Worm (Caenorhabditis elegans) whole organism, midembryonic: ENCODE results near the gene F25E5.16.

Experiments
- T22C8.4 ChIP-seq: fragments of 200-800 bp; sonication (Bioruptor generic); IDR thresholded peaks from 2 replicates; pipeline ENCODE4 v1.3.6; 2022; ENCODE audit warnings: missing genetic modification characterization, missing compliant biosample characterization
- cog-1 ChIP-seq: sonication (generic microtip); optimal IDR thresholded peaks from 2 replicates; lab custom pipeline; 2016; ENCODE audit warnings: missing genetic modification characterization, missing compliant biosample characterization
- flt-1 ChIP-seq: fragments of 200-800 bp; sonication (Bioruptor generic); IDR thresholded peaks from 2 replicates; pipeline ENCODE4 v1.3.6; 2022; ENCODE audit warnings: missing genetic modification characterization, missing compliant biosample characterization
- klf-2 ChIP-seq: fragments of 200-800 bp; sonication (Bioruptor generic); conservative IDR thresholded peaks from 2 replicates; pipeline ENCODE4 v1.3.6; 2022; ENCODE audit warnings: missing genetic modification reagents, missing genetic modification characterization, missing compliant biosample characterization
- med-1 ChIP-seq: sonication (generic microtip); optimal IDR thresholded peaks from 2 replicates; lab custom pipeline; 2017; ENCODE audit warnings: missing genetic modification characterization, mild to moderate bottlenecking, missing compliant biosample characterization, antibody characterized with exemption, missing genetic modification reagents; ENCODE audit not compliant: insufficient read depth
- ref-1 ChIP-seq: fragments of 200-800 bp; sonication (Bioruptor generic); conservative IDR thresholded peaks from 2 replicates; pipeline ENCODE4 v1.3.6; 2022; ENCODE audit warnings: missing genetic modification reagents, missing genetic modification characterization, missing compliant biosample characterization
- tab-1 ChIP-seq: fragments of 200-800 bp; sonication (Bioruptor generic); IDR thresholded peaks from 2 replicates; pipeline ENCODE4 v1.3.6; 2022; ENCODE audit warnings: missing genetic modification characterization, missing compliant biosample characterization
- ztf-23 ChIP-seq: fragments of 200-800 bp; sonication (Bioruptor generic); IDR thresholded peaks from 2 replicates; pipeline ENCODE4 v1.3.6; 2022; ENCODE audit warnings: missing genetic modification reagents, missing genetic modification characterization, missing compliant biosample characterization
- ztf-29 ChIP-seq: fragments of 200-800 bp; sonication (Bioruptor generic); IDR thresholded peaks from 2 replicates; pipeline ENCODE4 v1.3.6; 2022; ENCODE audit warnings: missing genetic modification reagents, missing genetic modification characterization, missing compliant biosample characterization

Gene F25E5.16

ce11 chrV:7408520-7408919 lies 29.6 kb upstream of the F25E5.16 start, which contains the start of gene srt-6:
TSS of gene srt-6 (minus strand) at chrV:7408814.
- TF ChIP-seq med-1 (GFP tag; lab: Kevin White, UChicago), result no peak
- TF ChIP-seq ztf-23, result no peak
- no peak for TF ChIP-seq ref-1 (GFP tag; lab: Robert Waterston, UW)
- no peak for TF ChIP-seq ztf-29

DNA sequence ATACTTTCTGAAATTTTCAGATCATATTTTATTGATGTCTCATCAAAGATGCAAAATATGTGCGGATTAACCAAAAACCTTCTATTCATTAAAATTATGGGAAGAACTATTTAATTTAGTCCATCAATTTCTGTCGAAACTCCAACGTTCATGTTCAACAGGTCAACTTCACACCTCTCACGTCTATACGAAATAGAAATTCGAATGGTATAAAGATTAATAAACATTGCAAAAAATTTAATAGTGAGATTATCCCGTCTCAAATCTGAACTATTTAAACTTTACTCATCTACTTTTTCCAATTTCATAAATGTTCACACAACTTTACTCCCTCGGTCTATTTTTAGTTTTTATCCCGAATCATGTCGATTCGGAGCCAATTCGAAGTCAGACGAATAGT lies 28.5 kb upstream of the F25E5.16 start, which contains the start of gene R13D7.2:
TSS of gene R13D7.2 (plus strand) at position 301 of the 400 bp plus-strand sequence.
- TF ChIP-seq tab-1 (GFP tag; lab: Robert Waterston, UW), result no peak
- no peak for TF ChIP-seq ref-1 (GFP tag; lab: Robert Waterston, UW)
- TF ChIP-seq med-1 (GFP tag; lab: Kevin White, UChicago), result no peak
- no peak for TF ChIP-seq cog-1 (tag; lab: Kevin White, UChicago)

- TF ChIP-seq ztf-29 (no peak), med-1 (GFP tag; lab: Kevin White, UChicago) (no peak), ref-1 (GFP tag; lab: Robert Waterston, UW) (no peak), klf-2 (GFP tag; lab: Robert Waterston, UW) (no peak), flt-1 (GFP tag; lab: Robert Waterston, UW) (no peak)
Observed at ce11 chrV:7411695-7412094, 26.4 kb upstream of the F25E5.16 start, which contains the start of gene str-41. TSS of gene str-41 (plus strand) at chrV:7411995.

DNA sequence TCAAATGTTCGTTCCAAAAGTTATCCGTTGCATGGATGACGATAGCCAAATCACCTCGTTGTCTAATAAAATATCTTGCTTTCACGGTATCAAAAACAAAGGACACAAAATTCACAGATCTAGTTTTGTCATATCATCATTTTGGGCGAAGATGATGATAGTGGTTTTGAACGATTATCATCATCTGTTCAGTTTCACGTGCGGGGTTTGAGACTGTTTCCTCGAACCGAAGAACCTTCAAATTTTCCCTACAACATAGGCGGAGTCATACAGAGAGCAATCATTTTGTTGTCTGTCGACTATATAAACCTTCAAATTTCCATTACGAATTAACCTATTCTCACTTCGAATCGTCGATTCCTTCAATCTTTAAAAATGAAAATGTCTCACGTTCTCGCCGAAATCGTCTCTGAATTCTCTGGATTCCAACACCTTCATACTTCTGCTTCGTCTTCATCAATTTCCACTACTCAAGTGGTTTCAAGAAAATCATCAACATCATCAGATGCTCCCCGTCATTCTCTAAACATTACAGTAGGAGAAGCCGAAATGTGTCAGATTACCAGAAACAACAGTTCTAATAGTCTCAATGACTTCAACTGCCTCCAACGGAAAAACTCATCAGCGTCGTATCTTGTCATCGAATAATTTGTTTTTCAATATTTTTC lies 24.8 kb upstream of the F25E5.16 start, which contains the start of gene F18E3.11:
TSS of gene F18E3.11 (plus strand) at position 376 of the 668 bp plus-strand sequence.
- no peak for TF ChIP-seq ztf-23
- TF ChIP-seq klf-2 (GFP tag; lab: Robert Waterston, UW), result no peak
- TF ChIP-seq cog-1 (tag; lab: Kevin White, UChicago), result no peak
- no peak for TF ChIP-seq flt-1 (GFP tag; lab: Robert Waterston, UW)
- TF ChIP-seq med-1 (GFP tag; lab: Kevin White, UChicago), result no peak

- TF ChIP-seq T22C8.4 (GFP tag; lab: Robert Waterston, UW) (no peak), ztf-23 (no peak), ref-1 (GFP tag; lab: Robert Waterston, UW) (no peak), cog-1 (tag; lab: Kevin White, UChicago) (no peak), klf-2 (GFP tag; lab: Robert Waterston, UW) (no peak), flt-1 (GFP tag; lab: Robert Waterston, UW) (no peak), tab-1 (GFP tag; lab: Robert Waterston, UW) (no peak), med-1 (GFP tag; lab: Kevin White, UChicago) (no peak), ztf-29 (no peak)
Observed at ce11 chrV:7414909-7415308, 23.2 kb upstream of the F25E5.16 start, which contains the start of gene F18E3.12. TSS of gene F18E3.12 (plus strand) at chrV:7414985.

ce11 chrV:7415780-7416428 lies 22.2 kb upstream of the F25E5.16 start, which contains the start of gene F18E3.13:
TSS of gene F18E3.13 (plus strand) at chrV:7416164.
- TF ChIP-seq ztf-23 (no peak), tab-1 (GFP tag; lab: Robert Waterston, UW) (no peak), klf-2 (GFP tag; lab: Robert Waterston, UW) (no peak)

DNA sequence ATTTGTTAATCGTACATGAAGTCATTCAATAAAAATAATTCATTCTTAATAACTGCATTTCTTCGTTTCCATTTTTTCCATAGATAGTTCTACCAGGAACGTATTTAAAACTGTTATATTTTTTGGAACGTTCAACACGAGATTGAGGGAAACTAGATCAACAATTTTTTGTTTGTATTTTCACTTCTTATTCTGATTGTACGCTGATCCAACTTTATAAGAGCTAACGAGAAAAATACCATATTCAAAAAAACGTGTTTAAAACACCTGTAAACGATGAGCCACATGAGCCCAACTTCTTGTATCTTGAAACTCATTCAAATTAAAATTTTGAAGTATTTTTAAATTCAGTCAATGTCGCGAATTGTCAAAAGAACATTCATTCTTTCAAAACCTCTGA lies 21.5 kb upstream of the F25E5.16 start:
- TF ChIP-seq T22C8.4 (GFP tag; lab: Robert Waterston, UW), result no peak
- no peak for TF ChIP-seq cog-1 (tag; lab: Kevin White, UChicago)
- TF ChIP-seq ztf-29, result no peak
- no peak for TF ChIP-seq flt-1 (GFP tag; lab: Robert Waterston, UW)
- TF ChIP-seq klf-2 (GFP tag; lab: Robert Waterston, UW), result no peak
- TF ChIP-seq tab-1 (GFP tag; lab: Robert Waterston, UW), result no peak
- TF ChIP-seq med-1 (GFP tag; lab: Kevin White, UChicago), result no peak
- no peak for TF ChIP-seq ztf-23

DNA sequence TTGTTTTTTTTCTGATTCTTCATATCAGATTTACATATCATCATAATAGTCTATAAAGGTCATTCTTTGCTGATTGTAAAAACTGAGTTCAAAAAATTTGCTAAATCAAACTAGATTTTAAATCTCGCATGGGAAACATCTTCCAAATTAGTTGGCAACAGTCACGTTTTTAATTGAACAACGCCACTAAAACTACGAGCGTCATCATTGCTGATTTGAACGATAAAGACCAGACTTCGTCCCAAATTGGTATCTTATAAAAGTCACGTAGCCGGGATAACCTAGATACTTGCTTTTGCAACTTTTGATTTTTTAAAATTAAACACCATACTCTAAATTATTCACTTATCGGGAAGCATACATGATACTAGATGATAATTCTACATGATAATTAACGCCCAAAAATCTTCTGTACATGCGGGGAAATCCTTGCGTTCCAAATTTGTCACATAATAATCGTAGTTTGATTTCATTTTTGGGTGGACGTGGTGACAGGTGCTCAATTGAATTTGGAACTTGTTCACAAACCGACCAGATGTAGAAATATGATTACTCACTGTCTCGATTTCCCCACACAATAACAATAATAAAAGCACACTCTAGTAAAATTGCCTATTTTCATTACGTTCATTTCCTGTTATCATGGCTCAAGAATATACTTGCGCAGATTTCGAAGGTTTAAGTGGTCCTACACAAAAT lies 20.9 kb upstream of the F25E5.16 start, which contains the start of gene srw-67:
TSS of gene srw-67 (plus strand) at position 643 of the 699 bp plus-strand sequence.
- TF ChIP-seq klf-2 (GFP tag; lab: Robert Waterston, UW) (no peak), med-1 (GFP tag; lab: Kevin White, UChicago) (no peak), flt-1 (GFP tag; lab: Robert Waterston, UW) (no peak), cog-1 (tag; lab: Kevin White, UChicago) (no peak), T22C8.4 (GFP tag; lab: Robert Waterston, UW) (no peak), ref-1 (GFP tag; lab: Robert Waterston, UW) (no peak), ztf-29 (no peak), ztf-23 (no peak), tab-1 (GFP tag; lab: Robert Waterston, UW) (no peak)

- TF ChIP-seq klf-2 (GFP tag; lab: Robert Waterston, UW), result no peak
Observed at ce11 chrV:7420162-7420561, 17.9 kb upstream of the F25E5.16 start, which contains the start of gene srxa-4. TSS of gene srxa-4 (plus strand) at chrV:7420462.
